Fruit fly (Drosophila melanogaster): ENCODE data around the gene EMC2B.

DNA sequence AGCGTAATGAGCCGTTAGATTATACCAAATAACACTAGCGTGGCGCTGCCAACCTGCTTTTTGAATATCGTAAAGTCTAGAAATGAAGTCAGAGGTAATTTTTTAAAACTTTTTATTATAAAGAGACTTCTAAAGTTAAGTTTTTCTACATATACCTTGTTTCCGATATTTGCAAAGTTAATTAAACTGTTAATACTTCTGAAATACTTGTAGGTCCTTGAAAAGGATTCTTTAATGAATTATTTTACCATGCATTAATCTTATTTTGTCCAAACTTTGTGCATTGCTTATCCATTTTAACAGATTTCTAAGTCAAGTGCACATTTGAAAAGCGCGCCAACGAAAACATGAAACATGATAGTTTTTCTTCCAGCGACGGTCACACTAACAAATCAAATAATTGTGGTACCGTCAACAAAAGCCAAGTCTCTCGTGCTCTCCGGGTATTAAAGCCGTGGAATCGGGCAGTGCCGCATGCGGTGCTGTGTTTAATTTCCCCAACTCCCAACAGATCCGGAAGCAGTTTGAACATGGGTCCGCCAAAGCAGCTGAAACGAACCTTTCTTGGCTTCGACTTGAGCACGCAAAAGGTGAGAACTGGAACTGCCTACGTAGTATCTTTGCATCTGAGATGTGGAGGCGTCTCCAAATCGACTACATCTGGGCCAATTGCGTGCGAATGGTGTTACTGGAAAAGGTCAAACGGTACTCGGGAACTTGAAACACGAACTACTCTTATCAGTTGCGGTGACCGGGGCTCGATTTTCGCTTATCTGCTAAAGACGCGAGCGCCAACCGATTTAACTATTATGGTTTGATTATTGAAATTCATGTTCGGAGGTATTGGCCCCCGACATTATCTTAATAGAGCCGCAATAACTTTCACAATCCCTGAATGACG is 4.6 kb upstream of the EMC2B start, which contains the start of the genes EMC2A and CG3534:
- TF ChIP-seq rib (GFP tag; IDR thresholded peaks at IDR 0.05) (no peak), Oli (tag; optimal IDR thresholded peaks at IDR 0.05) (no peak), tgo (GFP tag; IDR thresholded peaks at IDR 0.05) (peak; percentile 26; the same call in 1 of the 3 replicates)
